Worm (Caenorhabditis elegans): ENCODE data around the gene F57C12.6.
A peak's percentile ranks its signal among the peaks of the same experiment; 100 is the strongest.

Gene F57C12.6

DNA sequence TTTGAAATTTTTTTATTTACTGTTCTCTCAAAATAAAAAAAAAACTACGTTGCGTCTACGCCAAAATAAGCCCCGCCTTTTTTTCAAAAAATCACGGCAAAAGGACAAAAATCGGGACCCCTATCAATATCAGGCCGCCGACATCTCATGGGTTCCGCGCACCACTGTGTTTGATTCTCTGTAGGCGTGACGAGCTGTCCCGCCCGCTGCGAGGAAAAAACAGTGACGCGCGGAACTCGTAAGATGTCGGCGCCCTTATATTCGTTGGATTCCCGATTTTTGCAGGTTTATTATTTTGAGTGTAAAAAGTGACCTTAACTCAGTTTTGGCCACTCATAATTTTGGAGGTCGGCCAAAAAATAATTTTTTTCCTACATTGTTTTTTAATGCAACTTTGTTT, 17.6 kb upstream of the F57C12.6 start:
- TF ChIP-seq tbx-2 (tag; optimal IDR thresholded peaks at IDR 0.05), result no peak

DNA sequence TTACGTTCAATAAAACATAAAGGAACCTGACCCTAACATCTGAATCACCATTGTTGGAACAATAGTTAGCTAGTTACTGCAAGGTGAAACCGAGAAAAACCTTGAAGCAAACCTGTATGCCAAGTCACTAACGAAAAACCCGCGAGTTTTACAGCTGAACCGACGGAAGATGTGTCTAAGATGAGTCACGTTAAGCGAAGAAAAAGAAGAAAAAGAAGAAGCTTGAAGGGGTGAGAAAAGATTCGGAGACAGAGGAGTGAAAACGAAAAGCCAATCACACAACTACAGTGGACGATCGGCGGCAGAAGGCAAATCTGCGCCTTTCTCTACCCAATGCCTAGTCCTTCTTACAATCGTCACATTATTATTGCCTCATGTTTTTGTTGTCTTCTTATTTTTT, 4.1 kb upstream of the F57C12.6 start, which contains the start of gene nas-38:
Gene nas-38, plus strand, starts transcription at position 301 of the 400 bp plus-strand sequence.
- TF ChIP-seq ceh-19 (GFP tag; optimal IDR thresholded peaks at IDR 0.05), result no peak
- no peak for TF ChIP-seq ztf-16 (tag; optimal IDR thresholded peaks at IDR 0.05)
- no peak for TF ChIP-seq dmd-4 (tag; optimal IDR thresholded peaks at IDR 0.05; ENCODE audit: borderline replicate concordance)
- TF ChIP-seq ref-2 (tag; optimal IDR thresholded peaks at IDR 0.05), result no peak

DNA sequence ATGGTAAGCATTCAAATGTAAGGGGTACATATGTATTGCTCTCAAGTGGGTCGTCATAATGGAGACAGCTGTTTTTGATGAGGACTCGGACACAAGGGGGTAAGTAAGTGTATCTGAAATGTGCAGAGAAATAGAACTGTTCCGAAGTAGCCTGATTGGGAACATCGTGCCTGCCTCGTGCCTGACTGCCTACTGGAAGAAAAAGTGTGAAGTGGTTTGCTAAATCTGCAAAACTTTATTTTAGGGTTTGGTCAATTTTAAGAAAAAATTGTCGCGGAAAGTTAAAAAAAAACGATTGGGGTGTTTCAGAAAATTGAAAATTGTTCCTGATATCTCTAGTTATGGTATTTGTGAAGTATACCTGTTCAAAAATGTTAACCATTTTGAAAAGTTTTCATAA, 3.4 kb upstream of the F57C12.6 start, which contains the start of gene hlh-19:
Gene hlh-19, minus strand, starts transcription at position 101 of the 400 bp plus-strand sequence.
- TF ChIP-seq unc-42 (tag; optimal IDR thresholded peaks at IDR 0.05) (no peak), C38D4.7 (GFP tag; optimal IDR thresholded peaks at IDR 0.05) (no peak), ref-2 (tag; optimal IDR thresholded peaks at IDR 0.05) (no peak), sdc-2 (tag; optimal IDR thresholded peaks at IDR 0.05) (no peak), ceh-34 (tag; optimal IDR thresholded peaks at IDR 0.05) (no peak), hlh-8 (tag; optimal IDR thresholded peaks at IDR 0.05) (no peak), zip-5 (tag; optimal IDR thresholded peaks at IDR 0.05) (no peak), eyg-1 (tag; optimal IDR thresholded peaks at IDR 0.05) (no peak), ahr-1 (tag; optimal IDR thresholded peaks at IDR 0.05) (no peak), pros-1 (tag; optimal IDR thresholded peaks at IDR 0.05) (no peak), pag-3 (tag; optimal IDR thresholded peaks at IDR 0.05; ENCODE audit: borderline replicate concordance) (no peak), unc-3 (GFP tag; conservative IDR thresholded peaks at IDR 0.05) (no peak), unc-3 (tag; optimal IDR thresholded peaks at IDR 0.05) (no peak), elt-2 (tag; optimal IDR thresholded peaks at IDR 0.05) (no peak)

DNA sequence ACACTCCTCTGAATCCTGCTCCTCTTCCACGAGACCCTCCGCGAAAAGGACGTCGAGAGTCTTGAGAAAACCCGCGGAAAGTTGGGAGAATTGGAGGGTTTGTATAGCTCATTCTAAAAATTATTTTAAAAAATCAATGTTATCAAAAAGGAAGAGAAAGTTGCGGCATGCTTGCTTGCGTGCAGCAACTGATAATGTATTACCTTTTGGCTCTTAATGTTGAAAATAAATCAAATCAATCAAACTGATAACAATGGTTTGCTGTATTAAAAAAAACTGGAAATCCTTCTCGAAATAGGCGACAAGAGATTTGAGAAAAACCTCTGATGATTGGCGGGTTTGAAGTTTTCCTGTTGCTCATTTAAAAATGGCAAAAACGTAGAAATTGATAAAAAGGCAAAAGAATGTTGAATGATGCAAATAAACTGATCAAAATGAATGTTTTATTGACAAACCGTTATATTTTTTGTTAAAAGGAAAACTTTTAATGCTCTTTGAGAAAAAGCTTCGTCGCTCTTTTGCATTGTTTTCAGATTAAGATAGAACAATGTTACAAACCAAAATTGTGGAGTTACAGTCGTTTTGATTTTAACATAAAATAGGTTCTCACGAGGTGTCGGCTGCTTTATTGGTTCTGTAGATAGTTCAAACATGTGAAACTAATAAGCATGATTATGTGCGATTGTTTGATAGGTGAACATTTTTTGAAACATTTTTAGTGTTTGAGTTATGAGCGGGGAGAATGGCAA, 1.4 kb upstream of the F57C12.6 start:
- TF ChIP-seq pros-1 (tag; optimal IDR thresholded peaks at IDR 0.05) (no peak), C38D4.7 (GFP tag; optimal IDR thresholded peaks at IDR 0.05) (no peak), ceh-14 (tag; optimal IDR thresholded peaks at IDR 0.05) (no peak), fkh-10 (GFP tag; optimal IDR thresholded peaks at IDR 0.05) (no peak), elt-2 (tag; optimal IDR thresholded peaks at IDR 0.05) (peak; percentile 58), unc-42 (tag; optimal IDR thresholded peaks at IDR 0.05) (no peak), dve-1 (tag; optimal IDR thresholded peaks at IDR 0.05) (no peak), ets-4 (tag; optimal IDR thresholded peaks at IDR 0.05) (no peak), ref-2 (tag; optimal IDR thresholded peaks at IDR 0.05) (no peak)

DNA sequence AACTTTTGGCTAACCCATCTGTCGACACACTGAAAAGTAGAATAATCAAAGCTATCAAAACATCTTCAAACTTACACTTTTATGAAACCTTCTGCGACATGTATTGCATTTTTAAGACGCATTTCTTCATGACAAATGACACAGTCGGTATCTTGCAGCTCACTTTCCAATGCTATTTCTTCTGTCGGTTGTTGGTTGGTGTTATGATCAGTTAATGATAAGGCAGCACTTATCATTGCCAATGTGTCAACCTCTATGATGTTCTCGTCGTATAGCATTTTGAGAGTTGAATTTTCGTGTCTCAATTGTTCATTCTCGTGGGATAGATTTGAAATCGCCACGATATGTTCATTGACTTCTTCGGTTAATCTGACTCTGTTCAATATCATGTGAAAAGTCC, 355 bp downstream of the F57C12.6 start:
- TF ChIP-seq rnt-1 (tag; optimal IDR thresholded peaks at IDR 0.05), result no peak
- TF ChIP-seq ztf-16 (tag; optimal IDR thresholded peaks at IDR 0.05), result no peak
- no peak for TF ChIP-seq unc-55 (GFP tag; optimal IDR thresholded peaks at IDR 0.05)
- TF ChIP-seq pat-9 (tag; optimal IDR thresholded peaks at IDR 0.05), result no peak
- TF ChIP-seq lim-6 (tag; optimal IDR thresholded peaks at IDR 0.05), result no peak

DNA sequence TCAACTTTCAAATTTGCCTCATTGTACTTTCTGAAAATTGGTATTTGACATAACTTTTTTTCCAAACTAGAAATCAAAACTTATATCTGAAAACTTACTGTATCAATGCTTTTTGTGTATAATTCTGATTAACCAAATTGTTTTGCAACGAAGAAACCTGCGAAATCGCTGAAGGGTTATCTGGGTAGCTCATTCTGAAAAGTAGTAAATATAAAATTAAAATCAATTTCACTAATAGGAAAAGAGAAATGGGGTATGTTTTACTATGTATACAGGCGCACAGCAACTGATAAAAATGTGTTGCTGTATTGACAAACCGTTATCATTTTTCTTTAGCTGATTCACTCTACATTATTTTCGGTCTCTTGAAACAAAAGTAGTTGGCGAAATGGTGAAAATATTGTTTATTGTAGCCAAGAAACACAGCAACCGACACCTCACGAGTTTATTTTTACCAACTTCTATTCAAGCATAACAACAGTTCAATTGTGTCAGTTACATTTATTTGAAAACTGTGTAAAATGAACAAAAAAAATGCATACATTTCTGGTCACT, 2.5 kb downstream of the F57C12.6 start, which contains the start of gene F57C12.2:
Gene F57C12.2, minus strand, starts transcription at position 218 of the 555 bp plus-strand sequence.
- TF ChIP-seq nhr-11 (tag; optimal IDR thresholded peaks at IDR 0.05) (no peak), rnt-1 (tag; optimal IDR thresholded peaks at IDR 0.05) (no peak), unc-3 (GFP tag; conservative IDR thresholded peaks at IDR 0.05) (no peak), unc-3 (tag; optimal IDR thresholded peaks at IDR 0.05) (no peak), ceh-24 (tag; optimal IDR thresholded peaks at IDR 0.05) (no peak), syd-9 (tag; optimal IDR thresholded peaks at IDR 0.05) (no peak), che-1 (tag; optimal IDR thresholded peaks at IDR 0.05) (no peak), K09A11.1 (tag; optimal IDR thresholded peaks at IDR 0.05; ENCODE audit: insufficient read depth) (no peak), tbx-2 (tag; optimal IDR thresholded peaks at IDR 0.05) (no peak), ceh-18 (tag; optimal IDR thresholded peaks at IDR 0.05) (no peak), sdc-2 (tag; optimal IDR thresholded peaks at IDR 0.05) (no peak), npax-4 (tag; optimal IDR thresholded peaks at IDR 0.05) (no peak), unc-42 (tag; optimal IDR thresholded peaks at IDR 0.05) (no peak), ceh-45 (GFP tag; IDR thresholded peaks at IDR 0.05) (no peak), pha-4 (tag; optimal IDR thresholded peaks at IDR 0.05) (no peak), pha-2 (tag; optimal IDR thresholded peaks at IDR 0.05) (no peak), F13H6.1 (tag; optimal IDR thresholded peaks at IDR 0.05) (no peak)
